Fruit fly (Drosophila melanogaster) whole organism, embryonic: ENCODE results near the gene CG33298.
A peak's percentile ranks its signal among the peaks of the same experiment; 100 is the strongest.

Experiments used
- Bgb ChIP-seq: fragments of 200-800 bp; sonication (Bioruptor generic); IDR thresholded peaks from 2 replicates; pipeline ENCODE4 v1.3.6; 2022; ENCODE audit warnings: missing biosample characterization, missing genetic modification characterization; ENCODE audit not compliant: partially characterized antibody
- CG10267 ChIP-seq: fragments of 200-800 bp; sonication (Bioruptor generic); optimal IDR thresholded peaks from 2 replicates; lab custom pipeline; 2018; ENCODE audit warnings: missing biosample characterization, mild to moderate bottlenecking, missing genetic modification characterization, moderate library complexity
- CG10565 ChIP-seq: fragments of 200-800 bp; sonication (Bioruptor generic); optimal IDR thresholded peaks from 3 replicates; lab custom pipeline; 2016; ENCODE audit warnings: missing biosample characterization, mild to moderate bottlenecking, missing genetic modification characterization
- CG11695 ChIP-seq: fragments of 200-800 bp; sonication (Bioruptor generic); IDR thresholded peaks from 3 replicates; pipeline ENCODE4 v1.3.6; 2022; ENCODE audit warnings: missing biosample characterization, missing genetic modification characterization
- CG12071 ChIP-seq: fragments of 200-800 bp; sonication (Bioruptor generic); optimal IDR thresholded peaks from 3 replicates; lab custom pipeline; 2018; ENCODE audit warnings: missing biosample characterization, mild to moderate bottlenecking, missing genetic modification characterization
- CG14050 ChIP-seq: fragments of 200-800 bp; sonication (Bioruptor generic); IDR thresholded peaks from 3 replicates; pipeline ENCODE4 v1.3.6; 2022; ENCODE audit warnings: missing biosample characterization, missing genetic modification characterization
- CG14860 ChIP-seq: fragments of 200-800 bp; sonication (Bioruptor generic); IDR thresholded peaks from 3 replicates; pipeline ENCODE4 v1.3.6; 2022; ENCODE audit warnings: missing biosample characterization, missing genetic modification characterization; ENCODE audit not compliant: partially characterized antibody
- CG14965 ChIP-seq: fragments of 200-800 bp; sonication (Bioruptor generic); optimal IDR thresholded peaks from 2 replicates; lab custom pipeline; 2016; ENCODE audit warnings: missing biosample characterization, missing genetic modification characterization, borderline replicate concordance
- CG1529 ChIP-seq: fragments of 200-800 bp; sonication (Bioruptor generic); optimal IDR thresholded peaks from 3 replicates; lab custom pipeline; 2018; ENCODE audit warnings: missing biosample characterization, missing genetic modification characterization
- CG16813 ChIP-seq: fragments of 200-800 bp; sonication (Bioruptor generic); IDR thresholded peaks from 3 replicates; pipeline ENCODE4 v1.3.6; 2022; ENCODE audit warnings: missing biosample characterization, missing genetic modification characterization; ENCODE audit not compliant: partially characterized antibody
- CG17328 ChIP-seq: fragments of 200-800 bp; sonication (Bioruptor generic); IDR thresholded peaks from 2 replicates; pipeline ENCODE4 v1.3.6; 2022; ENCODE audit warnings: missing biosample characterization, missing genetic modification characterization
- CG2678 ChIP-seq: fragments of 200-800 bp; sonication (Bioruptor generic); optimal IDR thresholded peaks from 3 replicates; lab custom pipeline; 2019; ENCODE audit warnings: missing biosample characterization, mild to moderate bottlenecking, missing genetic modification characterization, moderate library complexity
- CG30403 ChIP-seq: fragments of 200-800 bp; sonication (Bioruptor generic); optimal IDR thresholded peaks from 3 replicates; lab custom pipeline; 2016; ENCODE audit warnings: missing biosample characterization, missing genetic modification characterization
- CG3065 ChIP-seq: fragments of 200-800 bp; sonication (Bioruptor generic); optimal IDR thresholded peaks from 2 replicates; lab custom pipeline; 2016; ENCODE audit warnings: missing biosample characterization, missing genetic modification characterization
- CG31441 ChIP-seq: fragments of 200-800 bp; sonication (Bioruptor generic); IDR thresholded peaks from 2 replicates; pipeline ENCODE4 v1.3.6; 2022; ENCODE audit warnings: missing biosample characterization, missing genetic modification characterization
- CG6791 ChIP-seq: fragments of 200-800 bp; sonication (Bioruptor generic); IDR thresholded peaks from 3 replicates; pipeline ENCODE4 v1.3.6; 2022; ENCODE audit warnings: missing biosample characterization, missing genetic modification characterization; ENCODE audit not compliant: partially characterized antibody
- CG7839 ChIP-seq: fragments of 200-800 bp; sonication (Bioruptor generic); optimal IDR thresholded peaks from 3 replicates; lab custom pipeline; 2018; ENCODE audit warnings: missing biosample characterization, mild to moderate bottlenecking, missing genetic modification characterization, moderate library complexity
- CG7963 ChIP-seq: fragments of 200-800 bp; sonication (Bioruptor generic); IDR thresholded peaks from 3 replicates; pipeline ENCODE4 v1.3.6; 2022; ENCODE audit warnings: missing biosample characterization, missing genetic modification characterization; ENCODE audit not compliant: partially characterized antibody
- CTCF ChIP-seq: fragments of 200-800 bp; sonication (Bioruptor generic); optimal IDR thresholded peaks from 2 replicates; lab custom pipeline; 2017; ENCODE audit warnings: missing biosample characterization, mild to moderate bottlenecking, missing genetic modification characterization, moderate library complexity
- Dek ChIP-seq: fragments of 200-800 bp; sonication (Bioruptor generic); optimal IDR thresholded peaks from 3 replicates; lab custom pipeline; 2019; ENCODE audit warnings: missing biosample characterization, mild to moderate bottlenecking, missing genetic modification characterization, moderate library complexity
- Ets65A ChIP-seq: fragments of 200-800 bp; sonication (Bioruptor generic); peaks from one replicate; lab custom pipeline; 2016; ENCODE audit warnings: missing biosample characterization, missing genetic modification characterization
- HHEX ChIP-seq: fragments of 200-800 bp; sonication (Bioruptor generic); optimal IDR thresholded peaks from 3 replicates; lab custom pipeline; 2017; ENCODE audit warnings: missing biosample characterization, mild to moderate bottlenecking, missing genetic modification characterization, missing genetic modification reagents
- HLH3B ChIP-seq: fragments of 200-800 bp; sonication (Bioruptor generic); IDR thresholded peaks from 2 replicates; pipeline ENCODE4 v1.3.6; 2022; ENCODE audit warnings: missing biosample characterization, missing genetic modification characterization
- Hr3 ChIP-seq: fragments of 200-800 bp; sonication (Bioruptor generic); optimal IDR thresholded peaks from 3 replicates; lab custom pipeline; 2016; ENCODE audit warnings: missing biosample characterization, missing genetic modification characterization
- Hr39 ChIP-seq: fragments of >200 bp; optimal IDR thresholded peaks from 2 replicates; lab custom pipeline; 2017
- Lpt ChIP-seq: fragments of >200 bp; optimal IDR thresholded peaks from 2 replicates; lab custom pipeline; 2018; ENCODE audit warnings: missing biosample characterization, missing genetic modification characterization
- Mes4 ChIP-seq: fragments of 200-800 bp; sonication (Bioruptor generic); optimal IDR thresholded peaks from 2 replicates; lab custom pipeline; 2016; ENCODE audit warnings: missing biosample characterization, missing genetic modification characterization
- NfI ChIP-seq: fragments of 200-800 bp; sonication (Bioruptor generic); optimal IDR thresholded peaks from 3 replicates; lab custom pipeline; 2018; ENCODE audit warnings: missing biosample characterization, mild to moderate bottlenecking, missing genetic modification characterization, moderate library complexity
- Ptx1 ChIP-seq: fragments of 200-800 bp; sonication (Bioruptor generic); IDR thresholded peaks from 2 replicates; pipeline ENCODE4 v1.3.6; 2022; ENCODE audit warnings: missing biosample characterization, missing genetic modification characterization
- Ravus ChIP-seq: fragments of 200-800 bp; sonication (Bioruptor generic); IDR thresholded peaks from 2 replicates; pipeline ENCODE4 v1.3.6; 2022; ENCODE audit warnings: missing biosample characterization, missing genetic modification characterization
- Sin3A ChIP-seq: fragments of >200 bp; optimal IDR thresholded peaks from 2 replicates; lab custom pipeline; 2018
- Ssrp ChIP-seq: fragments of 200-800 bp; sonication (Bioruptor generic); optimal IDR thresholded peaks from 2 replicates; lab custom pipeline; 2018; ENCODE audit warnings: missing biosample characterization, mild to moderate bottlenecking, missing genetic modification characterization, moderate library complexity
- Stat92E ChIP-seq, 3 experiments: fragments of >200 bp in 2 of 3; fragments of 200-800 bp in 1 of 3; sonication (Bioruptor generic) in 1 of 3; optimal IDR thresholded peaks; 2 replicates each; lab custom pipeline; 2017 to 2019; ENCODE audit warnings: missing biosample characterization in 3 of 3, missing genetic modification characterization in 3 of 3, mild to moderate bottlenecking in 1 of 3, moderate library complexity in 1 of 3
- Usf ChIP-seq: fragments of 200-800 bp; sonication (Bioruptor generic); optimal IDR thresholded peaks from 2 replicates; lab custom pipeline; 2017; ENCODE audit warnings: missing genotype, missing biosample characterization, missing genetic modification characterization
- aop ChIP-seq: fragments of 200-800 bp; sonication (Bioruptor generic); IDR thresholded peaks from 2 replicates; pipeline ENCODE4 v1.3.6; 2022; ENCODE audit warnings: missing biosample characterization, missing genetic modification characterization
- chn ChIP-seq: fragments of 200-800 bp; sonication (Bioruptor generic); optimal IDR thresholded peaks from 2 replicates; lab custom pipeline; 2016; ENCODE audit warnings: missing biosample characterization, missing genetic modification characterization
- croc ChIP-seq: fragments of 200-800 bp; sonication (Bioruptor generic); conservative IDR thresholded peaks from 3 replicates; pipeline ENCODE4 v1.3.6; 2022; ENCODE audit warnings: missing biosample characterization, missing genetic modification characterization
- gem ChIP-seq: fragments of 200-800 bp; sonication (Bioruptor generic); optimal IDR thresholded peaks from 2 replicates; lab custom pipeline; 2019; ENCODE audit warnings: missing biosample characterization, mild to moderate bottlenecking, missing genetic modification characterization, moderate library complexity
- kni ChIP-seq: fragments of 200-800 bp; sonication (Bioruptor generic); optimal IDR thresholded peaks from 3 replicates; lab custom pipeline; 2017; ENCODE audit warnings: mild to moderate bottlenecking, missing biosample characterization, missing genetic modification reagents, missing genetic modification characterization
- mld ChIP-seq: fragments of 200-800 bp; sonication (Bioruptor generic); IDR thresholded peaks from 3 replicates; pipeline ENCODE4 v1.3.6; 2022; ENCODE audit warnings: missing biosample characterization, missing genetic modification characterization; ENCODE audit not compliant: partially characterized antibody
- onecut ChIP-seq: fragments of 200-800 bp; sonication (Bioruptor generic); IDR thresholded peaks from 2 replicates; pipeline ENCODE4 v1.3.6; 2022; ENCODE audit warnings: missing biosample characterization, missing genetic modification characterization
- pnt ChIP-seq: fragments of 200-800 bp; sonication (Bioruptor generic); optimal IDR thresholded peaks from 3 replicates; lab custom pipeline; 2016; ENCODE audit warnings: missing biosample characterization, missing genetic modification characterization
- sens ChIP-seq: fragments of 200-800 bp; sonication (Bioruptor generic); peaks from one replicate; lab custom pipeline; 2016; ENCODE audit warnings: missing biosample characterization, missing genetic modification characterization
- seq ChIP-seq: fragments of 200-800 bp; sonication (Bioruptor generic); IDR thresholded peaks from 2 replicates; pipeline ENCODE4 v1.3.6; 2022; ENCODE audit warnings: missing biosample characterization, missing genetic modification characterization
- sob ChIP-seq: fragments of 200-800 bp; sonication (Bioruptor generic); IDR thresholded peaks from 2 replicates; pipeline ENCODE4 v1.3.6; 2022; ENCODE audit warnings: missing biosample characterization, missing genetic modification characterization
- trem ChIP-seq: fragments of 200-800 bp; optimal IDR thresholded peaks from 3 replicates; lab custom pipeline; 2019; ENCODE audit warnings: missing biosample characterization, mild to moderate bottlenecking, missing genetic modification characterization, moderate library complexity
- vnd ChIP-seq: fragments of 200-800 bp; sonication (Bioruptor generic); IDR thresholded peaks from 3 replicates; pipeline ENCODE4 v1.3.6; 2022; ENCODE audit warnings: missing biosample characterization, missing genetic modification characterization; ENCODE audit not compliant: partially characterized antibody
- zen2 ChIP-seq: fragments of 200-800 bp; sonication (Bioruptor generic); IDR thresholded peaks from 3 replicates; pipeline ENCODE4 v1.3.6; 2022; ENCODE audit warnings: missing biosample characterization, missing genetic modification characterization; ENCODE audit not compliant: partially characterized antibody

Gene CG33298

dm6 chr2L:9464455-9465063, 30.7 kb upstream of the CG33298 start (continued):
- TF ChIP-seq CG6791 (GFP tag; lab: Robert Waterston, UW), result peak; percentile 39; the same call in 1 of the 3 replicates
- peak; percentile 41 for TF ChIP-seq kni
- TF ChIP-seq onecut (GFP tag; lab: Robert Waterston, UW), result no peak
- no peak for TF ChIP-seq Lpt
- peak; percentile 78 for TF ChIP-seq Bgb (GFP tag; lab: Robert Waterston, UW)
- peak; percentile 6 for TF ChIP-seq trem (tag; lab: Kevin White, UChicago)
- peak; percentile 61; the same call in 1 of the 3 replicates for TF ChIP-seq CG14860 (GFP tag; lab: Robert Waterston, UW)
- peak; percentile 91 for TF ChIP-seq CG14965 (GFP tag; lab: Kevin White, UChicago)
- TF ChIP-seq CG16813 (GFP tag; lab: Robert Waterston, UW), result peak; percentile 65
- peak; percentile 16 for TF ChIP-seq CG10267 (tag; lab: Kevin White, UChicago)
- peak; percentile 2 for TF ChIP-seq NfI (GFP tag; lab: Kevin White, UChicago)
- peak; percentile 82 for TF ChIP-seq sens (GFP tag; lab: Kevin White, UChicago)
- TF ChIP-seq HHEX (GFP tag; lab: Kevin White, UChicago), result peak; percentile 5
- no peak for TF ChIP-seq CG14050 (GFP tag; lab: Robert Waterston, UW)

dm6 chr2L:9467392-9467791, 27.9 kb upstream of the CG33298 start:
- TF ChIP-seq Ravus (GFP tag; lab: Robert Waterston, UW) (no peak), Hr3 (no peak), Hr39 (peak; percentile 96)
- TF ChIP-seq, all 482 proteins: peak for 1

- TF ChIP-seq CG2678 (tag; lab: Kevin White, UChicago), result no peak
- TF ChIP-seq Usf, result no peak
- no peak for TF ChIP-seq CTCF (GFP tag; lab: Kevin White, UChicago)
- TF ChIP-seq pnt (GFP tag; lab: Kevin White, UChicago), result no peak
- no peak for TF ChIP-seq aop (GFP tag; lab: Robert Waterston, UW)
- 0 out of 3 replicates have a peak, but pooled peaks have one; percentile 23 for TF ChIP-seq croc
- TF ChIP-seq CG12071 (GFP tag; lab: Kevin White, UChicago), result no peak
- no peak for TF ChIP-seq CG30403
- no peak for TF ChIP-seq CG7963 (GFP tag; lab: Robert Waterston, UW)
- no peak for TF ChIP-seq Mes4
- TF ChIP-seq Ptx1 (GFP tag; lab: Robert Waterston, UW), result peak; percentile 24; the same call in 1 of the 2 replicates
- TF ChIP-seq Sin3A, result no peak
- TF ChIP-seq seq, result no peak
- TF ChIP-seq CG17328 (GFP tag; lab: Robert Waterston, UW), result 0 out of 2 replicates have a peak, but pooled peaks have one; percentile 10
- TF ChIP-seq gem (tag; lab: Kevin White, UChicago), result peak; percentile 36
- TF ChIP-seq CG31441 (GFP tag; lab: Robert Waterston, UW), result 0 out of 2 replicates have a peak, but pooled peaks have one; percentile 9
- no peak for TF ChIP-seq mld (GFP tag; lab: Robert Waterston, UW)
- TF ChIP-seq Ets65A (GFP tag; lab: Kevin White, UChicago), result peak; percentile 51
- TF ChIP-seq CG3065 (GFP tag; lab: Kevin White, UChicago), result no peak
- TF ChIP-seq zen2 (GFP tag; lab: Robert Waterston, UW), result no peak
- peak; percentile 11 for TF ChIP-seq CG7839
- TF ChIP-seq vnd (GFP tag; lab: Robert Waterston, UW), result no peak
- no peak for TF ChIP-seq Stat92E (GFP tag; optimal IDR thresholded peaks at IDR 0.05; lab: Kevin White, UChicago)
- TF ChIP-seq Dek (tag; lab: Kevin White, UChicago), result no peak
- peak; percentile 60 for TF ChIP-seq sens (GFP tag; lab: Kevin White, UChicago)
- TF ChIP-seq CG10565 (GFP tag; lab: Kevin White, UChicago), result no peak
- 0 out of 3 replicates have a peak, but pooled peaks have one; percentile 29 for TF ChIP-seq CG11695 (GFP tag; lab: Robert Waterston, UW)
- TF ChIP-seq sob (GFP tag; lab: Robert Waterston, UW), result no peak
- TF ChIP-seq HLH3B, result 0 out of 2 replicates have a peak, but pooled peaks have one; percentile 8
- no peak for TF ChIP-seq Ssrp (tag; lab: Kevin White, UChicago)
- TF ChIP-seq chn (GFP tag; lab: Kevin White, UChicago), result no peak
- TF ChIP-seq CG1529, result no peak
Observed at dm6 chr2L:9487468-9487867, 7.8 kb upstream of the CG33298 start.
